Worm (Caenorhabditis elegans): ENCODE data around the gene elt-2.

- TF ChIP-seq ceh-16 (tag; optimal IDR thresholded peaks at IDR 0.05) = no peak
- no peak for TF ChIP-seq pha-4 (tag; optimal IDR thresholded peaks at IDR 0.05)
- TF ChIP-seq mdl-1 (tag; optimal IDR thresholded peaks at IDR 0.05) = no peak
- TF ChIP-seq jun-1 (tag; optimal IDR thresholded peaks at IDR 0.05) = no peak
- TF ChIP-seq nhr-12 (tag; optimal IDR thresholded peaks at IDR 0.05) = no peak
- no peak for TF ChIP-seq lin-39 (tag; optimal IDR thresholded peaks at IDR 0.05)
- TF ChIP-seq nhr-76 (tag; optimal IDR thresholded peaks at IDR 0.05) = no peak
- TF ChIP-seq nhr-77 (tag; optimal IDR thresholded peaks at IDR 0.05) = no peak
Observed at ce11 chrX:10499590-10499989, 18.6 kb downstream of the elt-2 start, which contains the start of gene vab-3.

Data from whole organism, L3 larva.